Worm (Caenorhabditis elegans) whole organism, L2 larva: ENCODE data around the gene nlp-18.

Source experiments
- blmp-1 ChIP-seq: sonication (generic microtip); optimal IDR thresholded peaks from 2 replicates; lab custom pipeline; 2017; ENCODE audit warnings: missing genetic modification characterization, mild to moderate bottlenecking, missing compliant biosample characterization, antibody characterized with exemption, moderate library complexity; ENCODE audit not compliant: insufficient read depth
- egl-27 ChIP-seq: sonication (generic microtip); optimal IDR thresholded peaks from 3 replicates; lab custom pipeline; 2017; ENCODE audit warnings: missing biosample characterization, missing genetic modification reagents, missing genetic modification characterization
- mbf-1 ChIP-seq: sonication (generic microtip); optimal IDR thresholded peaks from 2 replicates; lab custom pipeline; 2017; ENCODE audit warnings: missing biosample characterization, missing genetic modification characterization
- skn-1 ChIP-seq: sonication (generic microtip); optimal IDR thresholded peaks from 2 replicates; lab custom pipeline; 2017; ENCODE audit warnings: missing biosample characterization, missing genetic modification characterization
- snpc-4 ChIP-seq: fragments of 150-350 bp; optimal IDR thresholded peaks from 2 replicates; lab custom pipeline; 2014; ENCODE audit warnings: missing biosample characterization, missing genetic modification characterization
- ztf-1 ChIP-seq: fragments of 200-800 bp; sonication (Bioruptor generic); conservative IDR thresholded peaks from 2 replicates; pipeline ENCODE4 v1.3.6; 2022; ENCODE audit warnings: missing genetic modification characterization, missing compliant biosample characterization

- no peak for TF ChIP-seq skn-1
- TF ChIP-seq blmp-1 = no peak
- TF ChIP-seq snpc-4 (tag; lab: Kevin White, UChicago) = no peak
- TF ChIP-seq mbf-1 (tag; lab: Kevin White, UChicago) = no peak
- TF ChIP-seq ztf-1 (GFP tag; lab: Robert Waterston, UW) = no peak
- TF ChIP-seq egl-27 (tag; lab: Kevin White, UChicago) = no peak
Observed at ce11 chrII:11049876-11050275, 19.7 kb upstream of the nlp-18 start, which contains the start of the genes sdhd-1 and ilkp-1.
